Worm (Caenorhabditis elegans): Measurements from ENCODE around the gene H40L08.8.

ce11 chrX:15112172-15112571 lies 34.7 kb upstream of the H40L08.8 start:
- TF ChIP-seq him-1 (tag; optimal IDR thresholded peaks at IDR 0.05) (no peak), W03F9.2 (tag; optimal IDR thresholded peaks at IDR 0.05) (no peak), dao-5 (tag; optimal IDR thresholded peaks at IDR 0.05) (no peak)
